Worm (Caenorhabditis elegans): ENCODE measurements around the gene twk-5.

The twk-5 gene

DNA sequence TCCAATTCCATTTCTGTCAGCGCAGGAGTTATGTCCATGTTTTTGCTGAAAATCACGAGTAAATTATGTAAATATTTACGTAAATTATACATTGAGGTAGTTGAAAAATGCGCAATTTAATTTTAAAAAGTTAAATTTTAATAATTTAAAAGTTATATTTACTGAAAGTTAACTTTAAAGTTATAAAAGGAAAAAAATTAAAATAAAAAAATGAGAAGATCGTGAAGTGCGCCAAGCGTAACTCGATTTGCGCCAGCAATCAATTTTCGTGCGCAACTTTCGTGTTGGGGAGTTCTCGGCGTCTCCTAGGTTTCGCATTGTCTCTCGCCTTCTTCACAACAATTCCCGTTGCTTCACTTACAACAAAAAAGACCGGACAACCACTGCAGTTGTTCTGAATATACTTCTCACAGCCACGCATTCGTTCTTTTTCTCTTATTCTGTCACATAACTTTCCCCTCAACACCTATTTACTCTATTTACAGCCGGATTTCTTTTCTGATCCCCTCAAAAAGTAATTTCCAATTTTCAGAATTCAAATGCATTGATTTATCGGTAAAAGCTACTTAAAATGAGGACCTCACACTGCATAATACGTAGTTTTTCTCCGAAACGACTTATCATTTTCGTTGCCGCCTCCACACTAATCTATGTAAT, 11.4 kb downstream of the twk-5 start, which contains the start of the genes metl-1 and W02B12.11 (continued):
- no peak for TF ChIP-seq nhr-67 (tag; optimal IDR thresholded peaks at IDR 0.05)
- no peak for TF ChIP-seq egl-27 (tag; optimal IDR thresholded peaks at IDR 0.05)

DNA sequence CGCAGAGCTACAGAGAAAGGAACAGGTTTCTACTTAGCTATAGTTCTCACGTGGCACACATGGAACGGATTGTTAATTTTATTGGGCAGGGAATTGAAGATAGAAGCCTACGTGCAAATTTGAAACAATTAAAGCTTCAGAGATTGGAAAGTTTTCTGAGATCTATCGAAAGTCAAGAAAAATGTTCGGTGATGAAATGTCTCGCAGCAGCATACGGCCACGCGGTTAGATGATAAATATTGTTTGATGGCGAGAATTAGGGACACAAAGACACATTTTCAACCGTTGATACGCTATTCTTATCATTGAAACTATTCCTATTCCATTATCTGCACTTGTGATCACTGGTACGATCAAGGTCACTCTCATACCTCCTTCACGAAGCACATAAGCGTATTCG, 12.6 kb downstream of the twk-5 start:
- TF ChIP-seq lsy-12 (tag; optimal IDR thresholded peaks at IDR 0.05), result no peak
- TF ChIP-seq ceh-16 (tag; optimal IDR thresholded peaks at IDR 0.05), result no peak
- peak; percentile 24 to 86 (median 76) for TF ChIP-seq elt-3 (tag; optimal IDR thresholded peaks at IDR 0.05)
- no peak for TF ChIP-seq nhr-23 (tag; optimal IDR thresholded peaks at IDR 0.05)
- peak; percentile 5 for TF ChIP-seq pha-4 (tag; optimal IDR thresholded peaks at IDR 0.05)
- TF ChIP-seq lin-15B (tag; optimal IDR thresholded peaks at IDR 0.05), result no peak
- no peak for TF ChIP-seq fkh-10 (GFP tag; optimal IDR thresholded peaks at IDR 0.05)
- no peak for TF ChIP-seq nhr-67 (tag; optimal IDR thresholded peaks at IDR 0.05)
- peak; percentile 47 for TF ChIP-seq snpc-4 (tag; optimal IDR thresholded peaks at IDR 0.05)
- no peak for TF ChIP-seq egl-27 (tag; optimal IDR thresholded peaks at IDR 0.05)
- TF ChIP-seq daf-12 (tag; optimal IDR thresholded peaks at IDR 0.05), result no peak
- peak; percentile 77 for TF ChIP-seq elt-2 (tag; optimal IDR thresholded peaks at IDR 0.05)
- peak; percentile 46 for TF ChIP-seq jun-1 (tag; optimal IDR thresholded peaks at IDR 0.05)
- TF ChIP-seq R02D3.7 (tag; optimal IDR thresholded peaks at IDR 0.05), result no peak
- TF ChIP-seq lin-39 (tag; optimal IDR thresholded peaks at IDR 0.05), result no peak
- peak; percentile 75 for TF ChIP-seq nhr-43 (tag; optimal IDR thresholded peaks at IDR 0.05; ENCODE audit: poor library complexity, severe bottlenecking)
- peak; percentile 51 for TF ChIP-seq nhr-25 (tag; optimal IDR thresholded peaks at IDR 0.05)
- TF ChIP-seq pqm-1 (tag; optimal IDR thresholded peaks at IDR 0.05), result peak; percentile 77
- no peak for TF ChIP-seq hmg-11 (tag; optimal IDR thresholded peaks at IDR 0.05)
- TF ChIP-seq egl-5 (tag; optimal IDR thresholded peaks at IDR 0.05), result no peak
- TF ChIP-seq skn-1 (tag; optimal IDR thresholded peaks at IDR 0.05), result peak; percentile 15
- TF ChIP-seq fos-1 (tag; optimal IDR thresholded peaks at IDR 0.05), result no peak
- TF ChIP-seq mml-1 (tag; optimal IDR thresholded peaks at IDR 0.05), result no peak
- TF ChIP-seq nfya-1 (tag; optimal IDR thresholded peaks at IDR 0.05; ENCODE audit: insufficient read depth), result no peak
- no peak for TF ChIP-seq ztf-4 (tag; optimal IDR thresholded peaks at IDR 0.05)
- TF ChIP-seq unc-62 (GFP tag; optimal IDR thresholded peaks at IDR 0.05), result no peak
- peak; percentile 4 for TF ChIP-seq mdl-1 (tag; optimal IDR thresholded peaks at IDR 0.05)

DNA sequence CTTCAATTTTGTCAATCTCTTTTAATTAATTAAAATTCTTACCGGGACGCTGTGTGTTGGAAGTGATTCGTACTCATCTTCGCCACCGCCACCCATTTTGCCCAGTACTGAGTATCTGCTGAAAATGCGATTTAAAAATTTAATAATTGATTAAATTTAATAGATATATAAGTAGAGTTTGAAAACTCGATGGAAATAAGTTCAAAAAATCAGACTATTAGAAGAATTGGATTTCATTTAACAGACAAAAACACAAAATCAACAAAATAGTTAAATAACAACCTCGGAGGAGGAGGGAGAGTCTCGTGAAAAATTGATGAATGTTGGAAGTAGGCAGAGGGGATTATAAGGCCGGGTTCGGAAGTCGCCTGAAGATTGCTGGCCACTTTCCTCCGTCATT, 13.2 kb downstream of the twk-5 start, which contains the start of gene mfn-1:
Gene mfn-1 (minus strand): TSS at position 101 of the 400 bp plus-strand sequence.
- no peak for TF ChIP-seq zag-1 (tag; optimal IDR thresholded peaks at IDR 0.05)
- no peak for TF ChIP-seq nhr-11 (tag; optimal IDR thresholded peaks at IDR 0.05)
- TF ChIP-seq hmg-11 (tag; optimal IDR thresholded peaks at IDR 0.05), result no peak
- no peak for TF ChIP-seq nhr-77 (tag; optimal IDR thresholded peaks at IDR 0.05)
- no peak for TF ChIP-seq lin-15B (tag; optimal IDR thresholded peaks at IDR 0.05)
- no peak for TF ChIP-seq elt-2 (tag; optimal IDR thresholded peaks at IDR 0.05)
- TF ChIP-seq eor-1 (tag; optimal IDR thresholded peaks at IDR 0.05), result no peak
- TF ChIP-seq nfya-1 (tag; optimal IDR thresholded peaks at IDR 0.05; ENCODE audit: insufficient read depth), result no peak
- no peak for TF ChIP-seq fkh-10 (GFP tag; optimal IDR thresholded peaks at IDR 0.05)
- TF ChIP-seq ama-1 (optimal IDR thresholded peaks at IDR 0.05), result no peak

DNA sequence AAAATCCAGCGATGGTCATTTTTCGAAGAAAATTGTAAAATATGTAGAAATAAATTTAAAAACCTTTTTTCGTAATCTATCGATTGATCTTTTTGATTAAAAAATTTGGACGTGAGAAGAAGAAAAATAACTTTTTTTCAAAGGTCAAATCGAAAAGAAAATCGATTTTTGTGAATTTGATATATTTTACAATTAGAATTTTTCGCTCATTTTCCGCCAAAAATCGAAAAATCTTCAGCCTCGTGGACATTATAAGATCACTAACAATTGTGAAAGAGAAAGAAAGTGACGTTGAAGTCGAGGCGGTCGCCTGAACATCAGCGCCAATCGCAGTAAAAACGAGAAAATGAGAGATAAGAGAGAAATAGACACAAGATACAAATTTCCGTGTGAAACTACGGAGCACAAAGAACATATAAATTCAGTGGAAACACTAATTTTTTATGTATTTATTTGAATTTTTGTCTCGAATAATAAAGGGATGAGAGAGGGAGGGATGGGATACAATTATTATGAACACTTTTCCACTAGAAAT, 15.5 kb downstream of the twk-5 start, which contains the start of gene cisd-1:
Gene cisd-1 (minus strand): TSS at position 51 of the 535 bp plus-strand sequence.
- TF ChIP-seq pha-4 (tag; optimal IDR thresholded peaks at IDR 0.05) (peak; percentile 27), elt-2 (tag; optimal IDR thresholded peaks at IDR 0.05) (peak; percentile 65), ceh-28 (tag; optimal IDR thresholded peaks at IDR 0.05) (no peak), snpc-4 (tag; optimal IDR thresholded peaks at IDR 0.05) (no peak), nhr-43 (tag; optimal IDR thresholded peaks at IDR 0.05; ENCODE audit: poor library complexity, severe bottlenecking) (no peak), pqm-1 (tag; optimal IDR thresholded peaks at IDR 0.05) (peak; percentile 52), nfya-1 (tag; optimal IDR thresholded peaks at IDR 0.05; ENCODE audit: insufficient read depth) (peak; percentile 21)

DNA sequence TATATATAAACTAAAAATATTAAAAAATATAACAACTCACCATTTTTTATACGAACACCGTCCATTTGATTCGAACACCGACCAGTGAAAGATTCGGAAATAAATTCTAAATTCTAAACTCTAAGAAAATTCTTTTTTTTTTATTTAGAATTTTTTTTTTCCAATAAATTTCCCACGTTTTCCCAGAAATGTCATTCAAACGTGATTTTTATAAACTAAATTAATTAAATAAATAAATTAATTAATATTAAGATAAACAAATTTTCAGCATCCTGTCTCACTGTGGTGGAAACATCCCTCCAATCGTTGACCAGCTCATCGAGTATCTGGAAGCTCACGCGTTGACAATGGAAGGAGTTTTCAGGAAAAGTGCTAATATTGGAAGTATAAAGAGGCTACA, 17.6 kb downstream of the twk-5 start, which contains the start of gene klp-17:
Gene klp-17 (minus strand): TSS at position 101 of the 400 bp plus-strand sequence.
- TF ChIP-seq skn-1 (tag; optimal IDR thresholded peaks at IDR 0.05) (no peak), eor-1 (tag; optimal IDR thresholded peaks at IDR 0.05) (no peak), nhr-25 (tag; optimal IDR thresholded peaks at IDR 0.05) (no peak), pqm-1 (tag; optimal IDR thresholded peaks at IDR 0.05) (no peak), pha-4 (tag; optimal IDR thresholded peaks at IDR 0.05) (no peak), unc-62 (GFP tag; optimal IDR thresholded peaks at IDR 0.05) (no peak), sea-2 (GFP tag; optimal IDR thresholded peaks at IDR 0.05) (no peak), egl-27 (tag; optimal IDR thresholded peaks at IDR 0.05) (no peak), R02D3.7 (tag; optimal IDR thresholded peaks at IDR 0.05) (no peak), lin-39 (tag; optimal IDR thresholded peaks at IDR 0.05) (no peak), elt-3 (tag; optimal IDR thresholded peaks at IDR 0.05) (no peak), lsy-12 (tag; optimal IDR thresholded peaks at IDR 0.05) (no peak), ceh-28 (tag; optimal IDR thresholded peaks at IDR 0.05) (no peak), nhr-237 (tag; optimal IDR thresholded peaks at IDR 0.05) (no peak), nhr-43 (tag; optimal IDR thresholded peaks at IDR 0.05; ENCODE audit: poor library complexity, severe bottlenecking) (no peak), nhr-11 (tag; optimal IDR thresholded peaks at IDR 0.05) (no peak), elt-1 (tag; optimal IDR thresholded peaks at IDR 0.05) (no peak), snpc-4 (tag; optimal IDR thresholded peaks at IDR 0.05) (no peak)
